Worm (Caenorhabditis elegans) whole organism, young adult: ENCODE measurements around the gene ints-7.

ENCODE experiments used
- akir-1 ChIP-seq: fragments of 200-800 bp; sonication (Bioruptor generic); optimal IDR thresholded peaks from 2 replicates; lab custom pipeline; 2018; ENCODE audit warnings: mild to moderate bottlenecking, missing genetic modification characterization, moderate library complexity, missing compliant biosample characterization
- atf-7 ChIP-seq: sonication (generic microtip); optimal IDR thresholded peaks from 2 replicates; lab custom pipeline; 2017; ENCODE audit warnings: mild to moderate bottlenecking, missing genetic modification characterization, missing compliant biosample characterization
- lin-40 ChIP-seq: sonication (generic microtip); optimal IDR thresholded peaks from 2 replicates; lab custom pipeline; 2016; ENCODE audit warnings: missing genetic modification characterization, mild to moderate bottlenecking, missing compliant biosample characterization, missing genotype, missing genetic modification reagents
- snpc-1.3 ChIP-seq: sonication (generic microtip); optimal IDR thresholded peaks from 2 replicates; lab custom pipeline; 2017; ENCODE audit warnings: missing genetic modification characterization, mild to moderate bottlenecking, missing compliant biosample characterization, antibody characterized with exemption, moderate library complexity, missing genotype, missing genetic modification reagents; ENCODE audit not compliant: insufficient read depth
- tbp1 ChIP-seq: fragments of 200-800 bp; sonication (Bioruptor generic); optimal IDR thresholded peaks from 2 replicates; lab custom pipeline; 2018; ENCODE audit warnings: mild to moderate bottlenecking, missing genetic modification characterization, missing compliant biosample characterization
- zim-3 ChIP-seq: sonication (generic microtip); optimal IDR thresholded peaks from 2 replicates; lab custom pipeline; 2017; ENCODE audit warnings: mild to moderate bottlenecking, missing genetic modification characterization, moderate library complexity, missing compliant biosample characterization
- ztf-22 ChIP-seq: fragments of 200-800 bp; sonication (Bioruptor generic); optimal IDR thresholded peaks from 2 replicates; lab custom pipeline; 2018; ENCODE audit warnings: mild to moderate bottlenecking, missing genetic modification characterization, moderate library complexity, missing compliant biosample characterization

DNA sequence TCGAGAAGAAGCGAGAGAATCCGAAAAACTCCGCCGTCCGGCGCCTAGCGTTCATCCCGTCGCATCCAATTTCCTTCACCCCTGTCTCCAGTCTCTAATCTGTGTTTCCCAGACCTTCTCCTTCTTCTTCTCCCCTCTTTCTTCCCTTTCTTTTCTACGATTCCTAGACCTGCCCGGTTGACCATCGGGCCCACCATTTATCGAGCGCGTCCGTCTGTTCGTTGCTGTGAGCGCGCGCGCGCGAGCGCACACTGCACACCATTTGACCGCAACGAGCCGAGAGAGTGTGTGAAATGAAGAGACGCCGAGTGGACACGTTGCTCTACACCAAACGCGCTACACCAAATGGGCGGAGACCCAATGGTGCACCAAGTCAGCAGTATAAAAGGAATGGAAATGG, 45.5 kb upstream of the ints-7 start:
- TF ChIP-seq akir-1 (GFP tag; lab: Kevin White, UChicago) (no peak), tbp1 (GFP tag; lab: Kevin White, UChicago) (peak; percentile 59), ztf-22 (GFP tag; lab: Kevin White, UChicago) (no peak), snpc-1.3 (tag; lab: Kevin White, UChicago) (no peak), zim-3 (no peak), atf-7 (tag; lab: Kevin White, UChicago) (no peak), lin-40 (no peak)
